Fruit fly (Drosophila melanogaster) whole organism, pupa: ENCODE measurements around the gene Mst36Fb.

Experiments used
- CG10348 ChIP-seq: fragments of 200-800 bp; sonication (Bioruptor generic); IDR thresholded peaks from 2 replicates; pipeline ENCODE4 v1.3.6; 2022; ENCODE audit warnings: missing biosample characterization, missing genetic modification characterization
- CG12605 ChIP-seq: fragments of 200-800 bp; sonication (Bioruptor generic); IDR thresholded peaks from 2 replicates; pipeline ENCODE4 v1.3.6; 2022; ENCODE audit warnings: missing biosample characterization, missing genetic modification characterization
- CG13204 ChIP-seq: fragments of 200-800 bp; sonication (Bioruptor generic); optimal IDR thresholded peaks from 2 replicates; lab custom pipeline; 2018; ENCODE audit warnings: missing biosample characterization, mild to moderate bottlenecking, missing genetic modification characterization, moderate library complexity
- CG14655 ChIP-seq: fragments of 200-800 bp; sonication (Bioruptor generic); optimal IDR thresholded peaks from 3 replicates; lab custom pipeline; 2017; ENCODE audit warnings: mild to moderate bottlenecking, missing biosample characterization, missing genetic modification reagents, missing genetic modification characterization
- CG15710 ChIP-seq: fragments of 200-800 bp; sonication (Bioruptor generic); optimal IDR thresholded peaks from 2 replicates; lab custom pipeline; 2018; ENCODE audit warnings: missing biosample characterization, mild to moderate bottlenecking, missing genetic modification characterization, moderate library complexity
- CG17806 ChIP-seq: fragments of 200-800 bp; sonication (Bioruptor generic); optimal IDR thresholded peaks from 2 replicates; lab custom pipeline; 2018; ENCODE audit warnings: missing biosample characterization, mild to moderate bottlenecking, missing genetic modification characterization, moderate library complexity
- CG32121 ChIP-seq: fragments of 200-800 bp; sonication (Bioruptor generic); IDR thresholded peaks from 2 replicates; pipeline ENCODE4 v1.3.6; 2022; ENCODE audit warnings: missing biosample characterization, missing genetic modification characterization
- CG34367 ChIP-seq: fragments of 200-800 bp; sonication (Bioruptor generic); optimal IDR thresholded peaks from 2 replicates; lab custom pipeline; 2018; ENCODE audit warnings: missing biosample characterization, mild to moderate bottlenecking, missing genetic modification characterization
- CG4496 ChIP-seq: fragments of 200-800 bp; sonication (Bioruptor generic); IDR thresholded peaks from 3 replicates; pipeline ENCODE4 v1.3.6; 2022; ENCODE audit warnings: missing biosample characterization, missing genetic modification characterization
- CG8159 ChIP-seq: fragments of 200-800 bp; sonication (Bioruptor generic); optimal IDR thresholded peaks from 3 replicates; lab custom pipeline; 2018; ENCODE audit warnings: missing biosample characterization, mild to moderate bottlenecking, missing genetic modification characterization, moderate library complexity
- CG8301 ChIP-seq: fragments of 200-800 bp; sonication (Bioruptor generic); optimal IDR thresholded peaks from 2 replicates; lab custom pipeline; 2018; ENCODE audit warnings: missing biosample characterization, mild to moderate bottlenecking, missing genetic modification characterization
- CG9948 ChIP-seq: fragments of 200-800 bp; sonication (Bioruptor generic); optimal IDR thresholded peaks from 2 replicates; lab custom pipeline; 2018; ENCODE audit warnings: missing biosample characterization, mild to moderate bottlenecking, missing genetic modification characterization, moderate library complexity
- D1 ChIP-seq: fragments of 200-800 bp; sonication (Bioruptor generic); optimal IDR thresholded peaks from 2 replicates; lab custom pipeline; 2018; ENCODE audit warnings: missing biosample characterization, mild to moderate bottlenecking, missing genetic modification characterization, moderate library complexity
- EcR ChIP-seq: fragments of 200-800 bp; sonication (Bioruptor generic); optimal IDR thresholded peaks from 3 replicates; lab custom pipeline; 2019; ENCODE audit warnings: missing biosample characterization, missing genetic modification characterization, mild to moderate bottlenecking, moderate library complexity, missing genetic modification reagents
- Ets98B ChIP-seq: fragments of 200-800 bp; sonication (Bioruptor generic); IDR thresholded peaks from 2 replicates; pipeline ENCODE4 v1.3.6; 2022; ENCODE audit warnings: missing biosample characterization, missing genetic modification characterization
- Pif1A ChIP-seq: fragments of 200-800 bp; sonication (Bioruptor generic); optimal IDR thresholded peaks from 3 replicates; lab custom pipeline; 2016; ENCODE audit warnings: missing biosample characterization, missing genetic modification characterization
- Pif1B ChIP-seq: fragments of 200-800 bp; sonication (Bioruptor generic); optimal IDR thresholded peaks from 3 replicates; lab custom pipeline; 2016; ENCODE audit warnings: missing biosample characterization, missing genetic modification characterization
- Snoo ChIP-seq: fragments of 200-800 bp; sonication (Bioruptor generic); optimal IDR thresholded peaks from 3 replicates; lab custom pipeline; 2017; ENCODE audit warnings: missing biosample characterization, mild to moderate bottlenecking, missing genetic modification characterization, inconsistent platforms
- fd96Ca ChIP-seq: fragments of 200-800 bp; sonication (Bioruptor generic); IDR thresholded peaks from 3 replicates; pipeline ENCODE4 v1.3.6; 2022; ENCODE audit warnings: missing biosample characterization, missing genetic modification characterization
- gl ChIP-seq: fragments of 200-800 bp; sonication (Bioruptor generic); optimal IDR thresholded peaks from 2 replicates; lab custom pipeline; 2018; ENCODE audit warnings: missing biosample characterization, mild to moderate bottlenecking, missing genetic modification characterization
- rn ChIP-seq: fragments of 200-800 bp; sonication (Bioruptor generic); IDR thresholded peaks from 2 replicates; pipeline ENCODE4 v1.3.6; 2022; ENCODE audit warnings: missing biosample characterization, missing genetic modification characterization

The Mst36Fb gene

DNA sequence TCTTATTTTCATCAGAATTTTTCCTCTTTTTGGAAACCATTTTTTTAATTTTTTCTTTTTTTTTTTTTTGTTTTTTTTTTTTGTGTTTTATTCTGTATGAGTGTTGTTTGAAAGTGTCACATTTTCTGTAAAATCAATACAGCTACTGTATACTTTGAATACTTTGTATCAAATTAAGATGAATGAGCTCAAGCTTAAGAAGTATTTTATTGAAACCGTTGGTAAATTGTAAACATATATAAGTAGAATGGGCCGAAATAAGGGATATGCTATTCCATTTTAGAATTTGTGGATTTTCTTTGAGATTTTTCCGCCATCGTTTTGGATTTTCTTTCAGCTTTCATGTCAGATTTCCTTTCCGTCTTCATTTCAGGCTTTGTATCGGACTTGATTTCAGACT, at the start of gene Mst36Fb:
Gene Mst36Fb, minus strand, starts transcription at position 101 of the 400 bp plus-strand sequence.
- TF ChIP-seq D1 (no peak), CG17806 (no peak), rn (GFP tag; lab: Robert Waterston, UW) (no peak), CG9948 (tag; lab: Kevin White, UChicago) (no peak), EcR (GFP tag; lab: Kevin White, UChicago) (no peak), CG8159 (tag; lab: Kevin White, UChicago) (no peak), Pif1A (no peak), CG32121 (GFP tag; lab: Robert Waterston, UW) (no peak), Snoo (tag; lab: Kevin White, UChicago) (no peak), Pif1B (GFP tag; lab: Kevin White, UChicago) (no peak), CG34367 (tag; lab: Kevin White, UChicago) (no peak), CG10348 (GFP tag; lab: Robert Waterston, UW) (no peak), CG4496 (GFP tag; lab: Robert Waterston, UW) (no peak), Ets98B (no peak), gl (tag; lab: Kevin White, UChicago) (no peak), CG8301 (tag; lab: Kevin White, UChicago) (no peak), CG13204 (GFP tag; lab: Kevin White, UChicago) (no peak)

DNA sequence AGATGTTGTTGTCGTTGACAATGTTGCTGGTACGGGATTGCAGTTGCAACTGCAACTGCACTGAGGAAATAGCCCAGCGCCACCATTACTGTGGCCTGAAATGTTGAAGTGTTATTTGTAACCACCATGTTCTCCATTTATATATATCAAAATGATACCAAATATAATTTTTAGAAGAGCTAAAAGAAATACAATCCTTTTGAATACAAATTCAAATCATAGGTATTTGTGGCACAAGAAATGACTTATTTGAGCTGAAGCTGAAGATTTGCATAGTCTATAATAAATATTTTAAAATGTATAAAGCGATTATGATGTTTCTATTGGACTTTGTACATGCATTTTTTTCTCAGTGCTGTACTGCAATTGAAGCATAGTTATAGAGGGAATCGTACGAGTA, 44.7 kb upstream of the Mst36Fb start:
- no peak for TF ChIP-seq CG8159 (tag; lab: Kevin White, UChicago)

DNA sequence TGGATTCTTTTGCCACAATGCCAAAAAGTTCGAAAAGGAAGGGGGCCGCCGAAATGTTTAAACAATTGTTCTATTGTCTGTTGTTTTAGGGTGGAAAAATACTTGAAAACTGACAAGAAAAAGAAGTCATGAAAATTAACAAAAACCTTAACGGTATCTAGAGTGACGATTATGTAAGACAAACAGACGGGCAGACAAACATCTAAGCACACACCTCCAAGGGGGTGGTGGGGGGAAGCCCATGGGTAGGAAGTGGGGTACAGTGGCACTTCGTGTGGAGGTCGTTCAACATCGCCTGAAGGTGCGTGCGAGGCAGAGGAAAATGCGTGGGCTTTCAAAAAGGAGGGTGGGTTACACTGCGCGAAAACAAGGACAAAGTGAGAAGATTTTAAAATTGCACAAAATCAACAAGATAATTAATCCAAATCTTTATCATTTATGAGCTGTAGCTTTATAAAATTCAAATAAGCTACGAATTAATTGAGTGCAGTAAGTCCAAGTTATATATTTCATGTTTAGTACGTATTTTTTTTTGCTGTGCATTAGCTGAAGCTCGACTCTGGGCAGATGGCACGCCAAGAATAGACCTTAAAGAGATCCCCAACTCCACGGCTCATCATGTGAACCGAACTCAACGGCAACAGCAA, 42.6 kb upstream of the Mst36Fb start:
- TF ChIP-seq CG13204 (GFP tag; lab: Kevin White, UChicago) (no peak), Ets98B (no peak), CG8159 (tag; lab: Kevin White, UChicago) (peak; percentile 39), CG15710 (tag; lab: Kevin White, UChicago) (peak; percentile 19), CG10348 (GFP tag; lab: Robert Waterston, UW) (no peak), CG34367 (tag; lab: Kevin White, UChicago) (no peak), D1 (no peak), fd96Ca (GFP tag; lab: Robert Waterston, UW) (no peak; the same call in 2 of the 3 replicates), CG8301 (tag; lab: Kevin White, UChicago) (peak; percentile 39), gl (tag; lab: Kevin White, UChicago) (no peak), Pif1A (no peak), CG17806 (peak; percentile 60), CG9948 (tag; lab: Kevin White, UChicago) (peak; percentile 47), CG4496 (GFP tag; lab: Robert Waterston, UW) (peak; percentile 38; the same call in 1 of the 3 replicates), EcR (GFP tag; lab: Kevin White, UChicago) (no peak), CG32121 (GFP tag; lab: Robert Waterston, UW) (no peak), CG12605 (GFP tag; lab: Robert Waterston, UW) (no peak), rn (GFP tag; lab: Robert Waterston, UW) (no peak)

DNA sequence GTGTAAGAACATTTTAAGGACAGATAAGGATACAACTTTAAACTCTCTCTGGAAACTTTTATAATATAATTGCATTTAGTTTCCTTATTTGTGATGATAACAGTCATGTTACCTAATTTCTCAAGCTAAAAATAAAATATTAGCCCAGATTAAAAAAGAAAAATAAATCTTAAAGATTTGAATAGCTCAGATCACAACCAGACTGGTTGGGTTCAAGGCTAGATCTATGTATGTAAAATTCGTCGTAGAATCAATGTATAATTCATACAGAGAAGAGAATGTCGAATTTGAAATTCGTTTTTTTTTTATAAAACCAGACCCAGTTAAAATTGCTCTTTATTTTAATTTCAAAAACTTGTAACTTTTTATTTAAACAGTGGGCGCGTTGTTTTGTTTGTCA, 39.2 kb upstream of the Mst36Fb start:
- no peak for TF ChIP-seq CG13204 (GFP tag; lab: Kevin White, UChicago)
- TF ChIP-seq rn (GFP tag; lab: Robert Waterston, UW) = no peak
- no peak for TF ChIP-seq CG8301 (tag; lab: Kevin White, UChicago)
- TF ChIP-seq Pif1A = no peak
- no peak for TF ChIP-seq EcR (GFP tag; lab: Kevin White, UChicago)
- no peak for TF ChIP-seq CG10348 (GFP tag; lab: Robert Waterston, UW)
- TF ChIP-seq CG32121 (GFP tag; lab: Robert Waterston, UW) = no peak
- no peak for TF ChIP-seq CG8159 (tag; lab: Kevin White, UChicago)
- no peak for TF ChIP-seq CG12605 (GFP tag; lab: Robert Waterston, UW)
- TF ChIP-seq CG17806 = no peak
- no peak for TF ChIP-seq Ets98B
- TF ChIP-seq CG9948 (tag; lab: Kevin White, UChicago) = no peak
- TF ChIP-seq CG34367 (tag; lab: Kevin White, UChicago) = no peak
- no peak for TF ChIP-seq fd96Ca (GFP tag; lab: Robert Waterston, UW)
- no peak for TF ChIP-seq gl (tag; lab: Kevin White, UChicago)
- no peak for TF ChIP-seq D1
- no peak for TF ChIP-seq CG15710 (tag; lab: Kevin White, UChicago)
- no peak for TF ChIP-seq Pif1B (GFP tag; lab: Kevin White, UChicago)

DNA sequence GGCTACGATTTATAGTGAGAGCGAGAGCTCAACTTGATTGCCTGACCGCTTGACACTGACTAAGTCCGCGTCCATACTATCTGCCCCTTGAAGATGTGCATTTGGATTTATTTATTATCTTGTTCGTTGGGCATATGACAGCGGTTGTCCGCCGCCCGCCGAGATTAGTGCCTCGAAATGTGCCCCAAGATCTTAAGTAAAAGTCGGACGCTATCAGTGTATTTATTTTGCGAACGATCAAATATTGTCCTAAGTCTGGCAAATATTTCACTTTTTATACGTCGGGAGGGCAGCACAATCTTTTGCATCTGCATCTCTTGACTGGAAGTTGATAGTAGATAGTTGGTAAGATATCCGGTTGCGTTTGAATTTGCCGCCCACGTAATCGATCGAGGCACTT, 38.8 kb upstream of the Mst36Fb start, which contains the start of gene Irk3:
Gene Irk3, minus strand, starts transcription at position 63 of the 400 bp plus-strand sequence.
- TF ChIP-seq CG15710 (tag; lab: Kevin White, UChicago) = no peak
- no peak for TF ChIP-seq CG14655 (GFP tag; lab: Kevin White, UChicago)
- TF ChIP-seq CG9948 (tag; lab: Kevin White, UChicago) = no peak
- no peak for TF ChIP-seq CG34367 (tag; lab: Kevin White, UChicago)
- TF ChIP-seq CG17806 = no peak
- TF ChIP-seq rn (GFP tag; lab: Robert Waterston, UW) = no peak
- TF ChIP-seq CG12605 (GFP tag; lab: Robert Waterston, UW) = no peak
- no peak for TF ChIP-seq D1
- TF ChIP-seq Pif1B (GFP tag; lab: Kevin White, UChicago) = no peak
- no peak for TF ChIP-seq EcR (GFP tag; lab: Kevin White, UChicago)
- no peak for TF ChIP-seq Pif1A
- no peak for TF ChIP-seq gl (tag; lab: Kevin White, UChicago)
- TF ChIP-seq CG32121 (GFP tag; lab: Robert Waterston, UW) = no peak
- TF ChIP-seq CG8301 (tag; lab: Kevin White, UChicago) = no peak
